Fruit fly (Drosophila melanogaster): ENCODE results near the gene CG13315.

DNA sequence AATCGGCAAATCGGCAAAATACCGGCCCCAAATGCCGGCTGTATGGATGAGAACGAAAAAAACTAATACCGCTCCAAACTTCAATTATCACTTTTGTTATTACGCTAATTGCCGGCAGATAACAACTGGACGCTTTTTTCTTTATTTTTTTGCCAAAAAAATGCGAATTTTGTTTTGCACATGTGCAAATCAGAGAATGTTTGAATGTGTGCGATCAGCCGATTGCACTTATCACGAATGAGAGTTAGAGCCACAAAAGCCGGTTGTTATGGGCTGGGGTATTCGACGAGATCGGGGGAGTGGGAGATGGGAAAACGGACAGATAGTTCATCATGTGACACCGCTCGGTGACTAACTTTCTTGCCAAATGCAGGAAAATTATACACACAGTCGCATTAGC is 33.1 kb upstream of the CG13315 start:
- TF ChIP-seq D1 (tag; optimal IDR thresholded peaks at IDR 0.05) (no peak), CG15710 (tag; optimal IDR thresholded peaks at IDR 0.05) (no peak), CG10348 (GFP tag; IDR thresholded peaks at IDR 0.05) (no peak), CG14655 (GFP tag; optimal IDR thresholded peaks at IDR 0.05) (no peak), Pif1B (GFP tag; optimal IDR thresholded peaks at IDR 0.05) (no peak), CG17806 (tag; optimal IDR thresholded peaks at IDR 0.05) (no peak), CG4496 (GFP tag; IDR thresholded peaks at IDR 0.05) (no peak), rn (GFP tag; IDR thresholded peaks at IDR 0.05) (no peak), CG8159 (tag; optimal IDR thresholded peaks at IDR 0.05) (no peak), CG8301 (tag; optimal IDR thresholded peaks at IDR 0.05) (no peak), gl (tag; optimal IDR thresholded peaks at IDR 0.05) (no peak)

Measured in whole organism, pupa.